Worm (Caenorhabditis elegans): Measurements from ENCODE around the gene plp-2.
A peak's percentile ranks its signal among the peaks of the same experiment; 100 is the strongest.

The plp-2 gene

ce11 chrX:14982525-14982924, at the start of gene plp-2:
Gene plp-2, minus strand, starts transcription at chrX:14982804.
- TF ChIP-seq egl-18 (GFP tag; IDR thresholded peaks at IDR 0.05) (no peak), nhr-80 (tag; optimal IDR thresholded peaks at IDR 0.05) (no peak), T07F8.4 (tag; optimal IDR thresholded peaks at IDR 0.05) (no peak), F10E7.11 (tag; optimal IDR thresholded peaks at IDR 0.05) (no peak), sea-2 (GFP tag; IDR thresholded peaks at IDR 0.05) (no peak), nfya-1 (tag; optimal IDR thresholded peaks at IDR 0.05; ENCODE audit: borderline replicate concordance, insufficient read depth) (no peak), madf-3 (GFP tag; IDR thresholded peaks at IDR 0.05) (no peak), ztf-6 (GFP tag; IDR thresholded peaks at IDR 0.05) (no peak), madf-8 (GFP tag; conservative IDR thresholded peaks at IDR 0.05) (no peak), hrde-1 (tag; optimal IDR thresholded peaks at IDR 0.05; ENCODE audit: borderline replicate concordance) (no peak), bed-2 (GFP tag; IDR thresholded peaks at IDR 0.05) (no peak), F39B2.1 (GFP tag; IDR thresholded peaks at IDR 0.05) (no peak), unc-130 (GFP tag; optimal IDR thresholded peaks at IDR 0.05) (no peak), dox-1 (GFP tag; IDR thresholded peaks at IDR 0.05) (0 out of 2 replicates have a peak, but pooled peaks have one; percentile 17), B0261.1 (tag; optimal IDR thresholded peaks at IDR 0.05) (no peak), mcd-1 (GFP tag; IDR thresholded peaks at IDR 0.05) (0 out of 2 replicates have a peak, but pooled peaks have one; percentile 21), egrh-3 (GFP tag; IDR thresholded peaks at IDR 0.05) (no peak)

- TF ChIP-seq mel-28 (tag; optimal IDR thresholded peaks at IDR 0.05; ENCODE audit: borderline replicate concordance) (no peak), snpc-4 (GFP tag; optimal IDR thresholded peaks at IDR 0.05) (no peak), snpc-4 (tag; optimal IDR thresholded peaks at IDR 0.05) (peak in 2 of 4 experiments; percentile 54 to 75), madf-3 (GFP tag; IDR thresholded peaks at IDR 0.05) (no peak), sdz-38 (tag; optimal IDR thresholded peaks at IDR 0.05) (no peak)
These were observed 45.4 kb upstream of the plp-2 start for ce11 chrX:15027997-15028396.

- TF ChIP-seq B0019.2 (GFP tag; conservative IDR thresholded peaks at IDR 0.05) (no peak), C17E4.6 (GFP tag; IDR thresholded peaks at IDR 0.05) (no peak), rec-8 (tag; optimal IDR thresholded peaks at IDR 0.05) (no peak), ceh-40 (GFP tag; IDR thresholded peaks at IDR 0.05) (no peak)
These were observed 45.0 kb upstream of the plp-2 start for ce11 chrX:15027566-15027965.

- no peak for TF ChIP-seq mel-28 (tag; optimal IDR thresholded peaks at IDR 0.05; ENCODE audit: borderline replicate concordance)
- no peak for TF ChIP-seq nhr-179 (tag; optimal IDR thresholded peaks at IDR 0.05)
- no peak for TF ChIP-seq lin-26 (GFP tag; IDR thresholded peaks at IDR 0.05)
- no peak for TF ChIP-seq snpc-4 (GFP tag; optimal IDR thresholded peaks at IDR 0.05)
- no peak for TF ChIP-seq snpc-4 (tag; optimal IDR thresholded peaks at IDR 0.05)
- no peak for TF ChIP-seq F57C9.4 (tag; optimal IDR thresholded peaks at IDR 0.05)
- no peak for TF ChIP-seq lag-1 (GFP tag; IDR thresholded peaks at IDR 0.05)
- no peak for TF ChIP-seq let-526 (GFP tag; IDR thresholded peaks at IDR 0.05)
- TF ChIP-seq zfh-2 (GFP tag; conservative IDR thresholded peaks at IDR 0.05): no peak
- TF ChIP-seq F52B5.7 (tag; optimal IDR thresholded peaks at IDR 0.05): no peak
- TF ChIP-seq Y95B8A.8 (GFP tag; IDR thresholded peaks at IDR 0.05): no peak
- TF ChIP-seq cebp-1 (GFP tag; IDR thresholded peaks at IDR 0.05): no peak
- no peak for TF ChIP-seq cebp-1 (tag; optimal IDR thresholded peaks at IDR 0.05)
- TF ChIP-seq egrh-3 (GFP tag; IDR thresholded peaks at IDR 0.05): no peak
- TF ChIP-seq ztf-18 (tag; optimal IDR thresholded peaks at IDR 0.05): no peak
- no peak for TF ChIP-seq ceh-100 (GFP tag; IDR thresholded peaks at IDR 0.05)
- TF ChIP-seq unc-62 (GFP tag; optimal IDR thresholded peaks at IDR 0.05): no peak
These were observed 43.4 kb upstream of the plp-2 start, which contains the start of gene seb-3 for ce11 chrX:15026008-15026407. Gene seb-3, plus strand, starts transcription at chrX:15026308.

Measured in whole organism, young adult.